4 worm cellular contexts compared by ENCODE assay signal in genomic region chrII:11041846-11042262, ce11.
TF ChIP-seq lines count a peak whose summit lies in the region.

No protein-coding gene starts in this region.

TF ChIP-seq in whole organism, L2 larva, 48 proteins besides CTCF, POLR2A, EP300 and RAD21:
- TF ChIP-seq nhr-6 (tag; optimal IDR thresholded peaks at IDR 0.05; lab: Kevin White, UChicago), result peak; percentile 26
- no peak for TF ChIP-seq ceh-82 (tag; optimal IDR thresholded peaks at IDR 0.05; lab: Kevin White, UChicago)
- TF ChIP-seq sem-4 (tag; optimal IDR thresholded peaks at IDR 0.05; lab: Kevin White, UChicago), result peak; percentile 28
- peak; percentile 42 for TF ChIP-seq F13H6.1 (tag; optimal IDR thresholded peaks at IDR 0.05; lab: Kevin White, UChicago)
- TF ChIP-seq C34F6.9 (tag; optimal IDR thresholded peaks at IDR 0.05; lab: Kevin White, UChicago), result peak; percentile 81
- TF ChIP-seq nhr-129 (tag; optimal IDR thresholded peaks at IDR 0.05; lab: Kevin White, UChicago), result peak; percentile 50
- TF ChIP-seq mdl-1 (tag; optimal IDR thresholded peaks at IDR 0.05; lab: Kevin White, UChicago), result no peak
- no peak for TF ChIP-seq ztf-1 (GFP tag; conservative IDR thresholded peaks at IDR 0.05; lab: Robert Waterston, UW)
- peak; percentile 49 for TF ChIP-seq ztf-4 (tag; optimal IDR thresholded peaks at IDR 0.05; lab: Kevin White, UChicago)
- no peak for TF ChIP-seq ztf-11 (tag; optimal IDR thresholded peaks at IDR 0.05; lab: Kevin White, UChicago)
- no peak for TF ChIP-seq R02D3.7 (tag; optimal IDR thresholded peaks at IDR 0.05; lab: Kevin White, UChicago)
- peak in 1 of 2 experiments; percentile 64 for TF ChIP-seq lsy-2 (tag; optimal IDR thresholded peaks at IDR 0.05; lab: Kevin White, UChicago)
- TF ChIP-seq skn-1 (tag; optimal IDR thresholded peaks at IDR 0.05; lab: Kevin White, UChicago), result no peak
- peak; percentile 39 for TF ChIP-seq crh-2 (tag; optimal IDR thresholded peaks at IDR 0.05; lab: Kevin White, UChicago)
- no peak for TF ChIP-seq alr-1 (tag; optimal IDR thresholded peaks at IDR 0.05; lab: Kevin White, UChicago)
- peak; percentile 53 for TF ChIP-seq unc-55 (GFP tag; optimal IDR thresholded peaks at IDR 0.05; lab: Kevin White, UChicago)
- no peak for TF ChIP-seq mbf-1 (tag; optimal IDR thresholded peaks at IDR 0.05; lab: Kevin White, UChicago)
- no peak for TF ChIP-seq ZK546.5 (tag; optimal IDR thresholded peaks at IDR 0.05; lab: Kevin White, UChicago)
- no peak for TF ChIP-seq mab-5 (tag; optimal IDR thresholded peaks at IDR 0.05; lab: Kevin White, UChicago)
- no peak for TF ChIP-seq lin-39 (tag; optimal IDR thresholded peaks at IDR 0.05; lab: Kevin White, UChicago)
TF ChIP-seq in whole organism, L2 larva: peak in this region for 9.

TF ChIP-seq in whole organism, L4 larva, 104 proteins besides CTCF, POLR2A, EP300 and RAD21 (continues in another document):
- TF ChIP-seq Y75B8A.6 (GFP tag; IDR thresholded peaks at IDR 0.05; lab: Robert Waterston, UW) (no peak), egl-43 (GFP tag; IDR thresholded peaks at IDR 0.05; lab: Robert Waterston, UW) (0 out of 2 replicates have a peak, but pooled peaks have one; percentile 44), lin-15B (tag; optimal IDR thresholded peaks at IDR 0.05; lab: Kevin White, UChicago) (no peak), nhr-102 (tag; optimal IDR thresholded peaks at IDR 0.05; lab: Kevin White, UChicago) (no peak), ZK546.5 (tag; optimal IDR thresholded peaks at IDR 0.05; lab: Kevin White, UChicago) (no peak), mdt-29 (GFP tag; IDR thresholded peaks at IDR 0.05; lab: Robert Waterston, UW) (no peak), unc-62 (GFP tag; optimal IDR thresholded peaks at IDR 0.05 in 1 of 2; lab: Kevin White, UChicago) (peak in 1 of 2 experiments; percentile 93), unc-62 (tag; optimal IDR thresholded peaks at IDR 0.05; lab: Kevin White, UChicago) (no peak), lsy-2 (tag; optimal IDR thresholded peaks at IDR 0.05; lab: Kevin White, UChicago) (peak in 1 of 2 experiments; percentile 66), Y5F2A.4 (GFP tag; optimal IDR thresholded peaks at IDR 0.05; lab: Kevin White, UChicago) (no peak), F10B5.3 (tag; optimal IDR thresholded peaks at IDR 0.05; lab: Kevin White, UChicago) (no peak), hmg-1.1 (GFP tag; IDR thresholded peaks at IDR 0.05; lab: Robert Waterston, UW) (peak; percentile 62; the same call in 1 of the 2 replicates), pqm-1 (tag; optimal IDR thresholded peaks at IDR 0.05; lab: Kevin White, UChicago) (no peak), nhr-76 (tag; optimal IDR thresholded peaks at IDR 0.05; lab: Kevin White, UChicago) (no peak), hlh-11 (tag; optimal IDR thresholded peaks at IDR 0.05; lab: Kevin White, UChicago) (peak; percentile 49), mdl-1 (tag; optimal IDR thresholded peaks at IDR 0.05; lab: Kevin White, UChicago) (no peak), F37D6.2 (tag; optimal IDR thresholded peaks at IDR 0.05; lab: Kevin White, UChicago) (no peak), lin-13 (GFP tag; optimal IDR thresholded peaks at IDR 0.05; lab: Kevin White, UChicago) (no peak), dpl-1 (GFP tag; optimal IDR thresholded peaks at IDR 0.05; lab: Kevin White, UChicago) (peak; percentile 9), zag-1 (tag; optimal IDR thresholded peaks at IDR 0.05; lab: Kevin White, UChicago) (no peak), ceh-28 (tag; optimal IDR thresholded peaks at IDR 0.05; lab: Kevin White, UChicago) (peak; percentile 61), zfp-2 (tag; optimal IDR thresholded peaks at IDR 0.05; lab: Kevin White, UChicago) (no peak), set-16 (GFP tag; IDR thresholded peaks at IDR 0.05; lab: Robert Waterston, UW) (peak; percentile 28), ceh-32 (tag; optimal IDR thresholded peaks at IDR 0.05; lab: Kevin White, UChicago; ENCODE audit: poor library complexity) (no peak), hlh-30 (tag; optimal IDR thresholded peaks at IDR 0.05; lab: Kevin White, UChicago; ENCODE audit: insufficient read depth) (peak; percentile 91)

TF ChIP-seq in whole organism, late embryonic, 69 proteins besides CTCF, POLR2A, EP300 and RAD21:
- TF ChIP-seq ceh-18 (tag; optimal IDR thresholded peaks at IDR 0.05; lab: Kevin White, UChicago) (no peak), ceh-48 (tag; optimal IDR thresholded peaks at IDR 0.05; lab: Kevin White, UChicago) (peak; percentile 40), ceh-9 (tag; optimal IDR thresholded peaks at IDR 0.05; lab: Kevin White, UChicago) (no peak), unc-55 (GFP tag; optimal IDR thresholded peaks at IDR 0.05; lab: Kevin White, UChicago) (peak; percentile 61)

TF ChIP-seq in whole organism, mixed stage, embryonic, 35 proteins besides CTCF, POLR2A, EP300 and RAD21:
- TF ChIP-seq ces-1 (GFP tag; optimal IDR thresholded peaks at IDR 0.05; lab: Kevin White, UChicago) (no peak), mab-5 (tag; optimal IDR thresholded peaks at IDR 0.05; lab: Kevin White, UChicago) (no peak), M03D4.4 (tag; optimal IDR thresholded peaks at IDR 0.05; lab: Kevin White, UChicago) (peak; percentile 42), hlh-1 (tag; optimal IDR thresholded peaks at IDR 0.05; lab: Kevin White, UChicago) (peak; percentile 90), unc-62 (GFP tag; optimal IDR thresholded peaks at IDR 0.05; lab: Kevin White, UChicago) (peak; percentile 58), unc-120 (tag; optimal IDR thresholded peaks at IDR 0.05; lab: Kevin White, UChicago; ENCODE audit: poor library complexity, severe bottlenecking) (peak; percentile 60)
